Fruit fly (Drosophila melanogaster): ENCODE data around the gene Arpc1.

Gene Arpc1

dm6 chr2L:13829540-13829939, at the start of gene Arpc1, which contains the start of gene Orc5:
Gene Arpc1, minus strand, starts transcription at chr2L:13829741.
Gene Orc5, plus strand, starts transcription at chr2L:13829837.
- no peak for TF ChIP-seq noc (tag; optimal IDR thresholded peaks at IDR 0.05)

- peak; percentile 31 for TF ChIP-seq noc (tag; optimal IDR thresholded peaks at IDR 0.05)
These were observed 49.3 kb upstream of the Arpc1 start for dm6 chr2L:13878801-13879200.

- no peak for TF ChIP-seq noc (tag; optimal IDR thresholded peaks at IDR 0.05)
These were observed 48.5 kb upstream of the Arpc1 start for dm6 chr2L:13877934-13878580.

- no peak for TF ChIP-seq noc (tag; optimal IDR thresholded peaks at IDR 0.05)
These were observed 47.2 kb upstream of the Arpc1 start for dm6 chr2L:13876698-13877097.

dm6 chr2L:13873147-13873546, 43.6 kb upstream of the Arpc1 start:
- no peak for TF ChIP-seq noc (tag; optimal IDR thresholded peaks at IDR 0.05)

dm6 chr2L:13869400-13869799, 39.9 kb upstream of the Arpc1 start:
- no peak for TF ChIP-seq noc (tag; optimal IDR thresholded peaks at IDR 0.05)

- TF ChIP-seq noc (tag; optimal IDR thresholded peaks at IDR 0.05) = no peak
These were observed 38.1 kb upstream of the Arpc1 start for dm6 chr2L:13867653-13868052.

- TF ChIP-seq noc (tag; optimal IDR thresholded peaks at IDR 0.05) = no peak
These were observed 21.6 kb upstream of the Arpc1 start for dm6 chr2L:13851098-13851497.

dm6 chr2L:13849125-13849524, 19.6 kb upstream of the Arpc1 start, which contains the start of gene CG7968:
Gene CG7968, plus strand, starts transcription at chr2L:13849400.
- TF ChIP-seq noc (tag; optimal IDR thresholded peaks at IDR 0.05) = no peak

- no peak for TF ChIP-seq noc (tag; optimal IDR thresholded peaks at IDR 0.05)
These were observed 18.1 kb upstream of the Arpc1 start, which contains the start of gene CG7953 for dm6 chr2L:13847625-13848024. Gene CG7953, plus strand, starts transcription at chr2L:13847925.

dm6 chr2L:13846239-13846802, 16.8 kb upstream of the Arpc1 start, which contains the start of gene CG7916:
Gene CG7916, plus strand, starts transcription at chr2L:13846752.
- TF ChIP-seq noc (tag; optimal IDR thresholded peaks at IDR 0.05) = no peak

- TF ChIP-seq noc (tag; optimal IDR thresholded peaks at IDR 0.05) = no peak
These were observed 15.6 kb upstream of the Arpc1 start, which contains the start of gene CG8997 for dm6 chr2L:13845178-13845577. Gene CG8997, minus strand, starts transcription at chr2L:13845325.

- TF ChIP-seq noc (tag; optimal IDR thresholded peaks at IDR 0.05) = peak; percentile 92
These were observed 14.2 kb upstream of the Arpc1 start, which contains the start of gene CG33306 for dm6 chr2L:13843692-13844284. Gene CG33306, minus strand, starts transcription at chr2L:13843742.

dm6 chr2L:13842572-13842971, 13.0 kb upstream of the Arpc1 start:
- no peak for TF ChIP-seq noc (tag; optimal IDR thresholded peaks at IDR 0.05)

dm6 chr2L:13842078-13842477, 12.5 kb upstream of the Arpc1 start:
- TF ChIP-seq noc (tag; optimal IDR thresholded peaks at IDR 0.05) = no peak

- TF ChIP-seq noc (tag; optimal IDR thresholded peaks at IDR 0.05) = peak; percentile 61
These were observed 12.0 kb upstream of the Arpc1 start, which contains the start of gene CG33307 for dm6 chr2L:13841508-13841907. Gene CG33307, minus strand, starts transcription at chr2L:13841520.

dm6 chr2L:13839744-13840151, 10.2 kb upstream of the Arpc1 start:
- peak; percentile 82 for TF ChIP-seq noc (tag; optimal IDR thresholded peaks at IDR 0.05)

Measured in whole organism, larva.